Worm (Caenorhabditis elegans): ENCODE measurements around the gene W01H2.2.

Gene W01H2.2

ce11 chrX:4219487-4219886 lies 1.2 kb upstream of the W01H2.2 start:
- peak; percentile 32; the same call in 1 of the 2 replicates for TF ChIP-seq B0336.3 (GFP tag; IDR thresholded peaks at IDR 0.05)
- TF ChIP-seq let-526 (GFP tag; IDR thresholded peaks at IDR 0.05) = 0 out of 2 replicates have a peak, but pooled peaks have one; percentile 33
- peak; percentile 20 for TF ChIP-seq nhr-80 (tag; optimal IDR thresholded peaks at IDR 0.05)
- TF ChIP-seq hmg-20 (GFP tag; IDR thresholded peaks at IDR 0.05) = 0 out of 2 replicates have a peak, but pooled peaks have one; percentile 43
- TF ChIP-seq somi-1 (GFP tag; optimal IDR thresholded peaks at IDR 0.05) = peak; percentile 5
- TF ChIP-seq B0261.1 (tag; optimal IDR thresholded peaks at IDR 0.05) = no peak
- no peak for TF ChIP-seq athp-1 (tag; optimal IDR thresholded peaks at IDR 0.05)
- TF ChIP-seq C17E4.6 (GFP tag; IDR thresholded peaks at IDR 0.05) = no peak
- no peak for TF ChIP-seq ekl-4 (GFP tag; IDR thresholded peaks at IDR 0.05)
- TF ChIP-seq lin-35 (GFP tag; optimal IDR thresholded peaks at IDR 0.05) = peak in 1 of 3 experiments; percentile 3
- no peak for TF ChIP-seq cebp-1 (GFP tag; IDR thresholded peaks at IDR 0.05)
- TF ChIP-seq cebp-1 (tag; optimal IDR thresholded peaks at IDR 0.05) = peak; percentile 48

DNA sequence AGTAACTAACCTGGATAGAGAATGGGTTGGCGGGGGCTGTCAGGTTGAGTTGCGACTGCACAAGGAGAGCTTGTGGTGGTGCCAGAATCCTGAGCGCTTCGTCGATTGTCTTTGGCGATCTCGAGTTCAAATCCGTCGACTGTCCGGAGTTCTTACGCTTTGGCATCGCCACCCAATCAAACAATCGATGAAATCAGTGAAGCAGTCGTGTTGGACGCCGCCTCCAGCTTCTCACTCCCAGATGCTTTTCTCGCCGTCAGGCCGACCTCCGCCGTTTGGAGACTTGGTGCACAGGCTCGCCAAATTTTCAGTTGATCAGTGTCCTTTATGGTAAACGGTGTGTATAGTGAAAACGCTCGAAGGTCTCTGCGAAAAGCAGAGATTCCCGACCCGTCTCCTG lies 1.4 kb downstream of the W01H2.2 start, which contains the start of the genes F20B6.10 and hpk-1:
F20B6.10 (minus strand) TSS at position 303 of the 400 bp plus-strand sequence.
hpk-1 (minus strand) TSS at position 397 of the 400 bp plus-strand sequence.
- TF ChIP-seq dox-1 (GFP tag; IDR thresholded peaks at IDR 0.05) (0 out of 2 replicates have a peak, but pooled peaks have one; percentile 18), B0336.3 (GFP tag; IDR thresholded peaks at IDR 0.05) (0 out of 2 replicates have a peak, but pooled peaks have one; percentile 16), aptf-2 (GFP tag; conservative IDR thresholded peaks at IDR 0.05) (no peak), nfya-2 (GFP tag; IDR thresholded peaks at IDR 0.05) (0 out of 2 replicates have a peak, but pooled peaks have one; percentile 23), zfh-2 (GFP tag; conservative IDR thresholded peaks at IDR 0.05) (peak; percentile 79), athp-1 (tag; optimal IDR thresholded peaks at IDR 0.05) (no peak), ztf-22 (GFP tag; optimal IDR thresholded peaks at IDR 0.05) (no peak)

- TF ChIP-seq madf-3 (GFP tag; IDR thresholded peaks at IDR 0.05) (no peak), nhr-80 (tag; optimal IDR thresholded peaks at IDR 0.05) (peak; percentile 84), B0261.1 (tag; optimal IDR thresholded peaks at IDR 0.05) (no peak), attf-5 (GFP tag; optimal IDR thresholded peaks at IDR 0.05) (peak; percentile 24), B0336.3 (GFP tag; IDR thresholded peaks at IDR 0.05) (peak; percentile 36; the same call in 1 of the 2 replicates), tbx-9 (tag; optimal IDR thresholded peaks at IDR 0.05; ENCODE audit: borderline replicate concordance) (no peak), Y56A3A.18 (GFP tag; IDR thresholded peaks at IDR 0.05) (peak; percentile 16; the same call in 1 of the 2 replicates), cebp-1 (GFP tag; IDR thresholded peaks at IDR 0.05) (no peak), cebp-1 (tag; optimal IDR thresholded peaks at IDR 0.05) (peak; percentile 11), ztf-6 (GFP tag; IDR thresholded peaks at IDR 0.05) (no peak), T26A5.8 (tag; optimal IDR thresholded peaks at IDR 0.05) (no peak), lin-40 (tag; optimal IDR thresholded peaks at IDR 0.05) (peak; percentile 29), dox-1 (GFP tag; IDR thresholded peaks at IDR 0.05) (0 out of 2 replicates have a peak, but pooled peaks have one; percentile 15), D2030.7 (GFP tag; IDR thresholded peaks at IDR 0.05) (no peak), ceh-100 (GFP tag; IDR thresholded peaks at IDR 0.05) (no peak), let-607 (tag; optimal IDR thresholded peaks at IDR 0.05) (peak in 1 of 2 experiments; percentile 33), K11D2.4 (GFP tag; IDR thresholded peaks at IDR 0.05) (no peak)
Measured at ce11 chrX:4215500-4216107, 2.7 kb downstream of the W01H2.2 start.

- TF ChIP-seq bed-2 (GFP tag; IDR thresholded peaks at IDR 0.05) = no peak
- TF ChIP-seq zfh-2 (GFP tag; conservative IDR thresholded peaks at IDR 0.05) = peak; percentile 72
- TF ChIP-seq dox-1 (GFP tag; IDR thresholded peaks at IDR 0.05) = no peak
- TF ChIP-seq cebp-1 (GFP tag; IDR thresholded peaks at IDR 0.05) = peak; percentile 85
- peak; percentile 97 for TF ChIP-seq cebp-1 (tag; optimal IDR thresholded peaks at IDR 0.05)
- TF ChIP-seq hmg-1.2 (GFP tag; IDR thresholded peaks at IDR 0.05) = peak; percentile 48; the same call in 1 of the 2 replicates
Measured at ce11 chrX:4214643-4215042, 3.6 kb downstream of the W01H2.2 start.
